Fruit fly (Drosophila melanogaster) whole organism, embryonic: ENCODE measurements around the gene gb.
A peak's percentile ranks its signal among the peaks of the same experiment; 100 is the strongest.

Experiments
- B-H1 ChIP-seq: fragments of 200-800 bp; sonication (Bioruptor generic); IDR thresholded peaks from 3 replicates; pipeline ENCODE4 v1.3.6; 2022; ENCODE audit warnings: missing biosample characterization, missing genetic modification characterization
- Blimp-1 ChIP-seq: fragments of 200-800 bp; sonication (Bioruptor generic); optimal IDR thresholded peaks from 3 replicates; lab custom pipeline; 2018; ENCODE audit warnings: missing biosample characterization, missing genetic modification characterization, mild to moderate bottlenecking, moderate library complexity, missing genetic modification reagents
- CG10147 ChIP-seq: fragments of 200-800 bp; sonication (Bioruptor generic); optimal IDR thresholded peaks from 2 replicates; lab custom pipeline; 2019; ENCODE audit warnings: missing biosample characterization, mild to moderate bottlenecking, missing genetic modification characterization, moderate library complexity
- CG10274 ChIP-seq: fragments of 200-800 bp; sonication (Bioruptor generic); optimal IDR thresholded peaks from 3 replicates; lab custom pipeline; 2017; ENCODE audit warnings: missing biosample characterization, mild to moderate bottlenecking, missing genetic modification characterization
- CG12744 ChIP-seq: fragments of 200-800 bp; sonication (Bioruptor generic); optimal IDR thresholded peaks from 2 replicates; lab custom pipeline; 2016; ENCODE audit warnings: missing biosample characterization, missing genetic modification characterization
- CG13624 ChIP-seq: fragments of 200-800 bp; sonication (Bioruptor generic); optimal IDR thresholded peaks from 2 replicates; lab custom pipeline; 2016; ENCODE audit warnings: missing biosample characterization, missing genetic modification characterization
- CG14710 ChIP-seq: fragments of 200-800 bp; sonication (Bioruptor generic); optimal IDR thresholded peaks from 3 replicates; lab custom pipeline; 2019; ENCODE audit warnings: missing biosample characterization, mild to moderate bottlenecking, missing genetic modification characterization, moderate library complexity
- CG15073 ChIP-seq: fragments of 200-800 bp; sonication (Bioruptor generic); optimal IDR thresholded peaks from 2 replicates; lab custom pipeline; 2016; ENCODE audit warnings: missing biosample characterization, missing genetic modification characterization
- CG15514 ChIP-seq: fragments of 200-800 bp; sonication (Bioruptor generic); optimal IDR thresholded peaks from 3 replicates; lab custom pipeline; 2017; ENCODE audit warnings: missing biosample characterization, missing genetic modification characterization, mild to moderate bottlenecking, moderate library complexity, missing genetic modification reagents
- CG18619 ChIP-seq: fragments of 200-800 bp; sonication (Bioruptor generic); optimal IDR thresholded peaks from 3 replicates; lab custom pipeline; 2017; ENCODE audit warnings: missing biosample characterization, mild to moderate bottlenecking, missing genetic modification characterization
- CG2120 ChIP-seq: fragments of 200-800 bp; sonication (Bioruptor generic); optimal IDR thresholded peaks from 3 replicates; lab custom pipeline; 2016; ENCODE audit warnings: missing biosample characterization, missing genetic modification characterization
- CG2678 ChIP-seq: fragments of 200-800 bp; sonication (Bioruptor generic); optimal IDR thresholded peaks from 3 replicates; lab custom pipeline; 2019; ENCODE audit warnings: missing biosample characterization, mild to moderate bottlenecking, missing genetic modification characterization, moderate library complexity
- CG31388 ChIP-seq: fragments of 200-800 bp; sonication (Bioruptor generic); optimal IDR thresholded peaks from 2 replicates; lab custom pipeline; 2016; ENCODE audit warnings: missing biosample characterization, missing genetic modification characterization
- CG5245 ChIP-seq: fragments of 200-800 bp; sonication (Bioruptor generic); optimal IDR thresholded peaks from 3 replicates; lab custom pipeline; 2016; ENCODE audit warnings: missing biosample characterization, missing genetic modification characterization
- CG6854 ChIP-seq: fragments of 200-800 bp; sonication (Bioruptor generic); optimal IDR thresholded peaks from 3 replicates; lab custom pipeline; 2017; ENCODE audit warnings: missing biosample characterization, mild to moderate bottlenecking, missing genetic modification characterization
- Dll ChIP-seq: fragments of 200-800 bp; sonication (Bioruptor generic); IDR thresholded peaks from 4 replicates; pipeline ENCODE4 v1.3.6; 2022; ENCODE audit warnings: missing biosample characterization, missing genetic modification characterization; ENCODE audit not compliant: partially characterized antibody
- H2.0 ChIP-seq: fragments of 200-800 bp; sonication (Bioruptor generic); IDR thresholded peaks from 2 replicates; pipeline ENCODE4 v1.3.6; 2022; ENCODE audit warnings: missing biosample characterization, missing genetic modification characterization
- HHEX ChIP-seq: fragments of 200-800 bp; sonication (Bioruptor generic); optimal IDR thresholded peaks from 3 replicates; lab custom pipeline; 2017; ENCODE audit warnings: missing biosample characterization, mild to moderate bottlenecking, missing genetic modification characterization, missing genetic modification reagents
- HLH54F ChIP-seq: fragments of 200-800 bp; sonication (Bioruptor generic); optimal IDR thresholded peaks from 3 replicates; lab custom pipeline; 2016; ENCODE audit warnings: missing biosample characterization, missing genetic modification characterization
- Hand ChIP-seq: fragments of 200-800 bp; sonication (Bioruptor generic); optimal IDR thresholded peaks from 2 replicates; lab custom pipeline; 2017; ENCODE audit warnings: mild to moderate bottlenecking, missing biosample characterization, missing genetic modification reagents, missing genetic modification characterization
- Hr3 ChIP-seq: fragments of 200-800 bp; sonication (Bioruptor generic); optimal IDR thresholded peaks from 3 replicates; lab custom pipeline; 2016; ENCODE audit warnings: missing biosample characterization, missing genetic modification characterization
- Hsf ChIP-seq: fragments of 200-800 bp; sonication (Bioruptor generic); optimal IDR thresholded peaks from 3 replicates; lab custom pipeline; 2016; ENCODE audit warnings: missing biosample characterization, missing genetic modification characterization
- Myb ChIP-seq: fragments of 200-800 bp; sonication (Bioruptor generic); optimal IDR thresholded peaks from 2 replicates; lab custom pipeline; 2016; ENCODE audit warnings: missing biosample characterization, missing genetic modification characterization
- Pdp1 ChIP-seq, 2 experiments: fragments of 200-800 bp; sonication (Bioruptor generic); optimal IDR thresholded peaks; 3 replicates each; lab custom pipeline; 2016; ENCODE audit warnings: missing biosample characterization in 2 of 2, missing genetic modification characterization in 2 of 2, mild to moderate bottlenecking in 1 of 2, moderate library complexity in 1 of 2
- Sin3A ChIP-seq: fragments of >200 bp; optimal IDR thresholded peaks from 2 replicates; lab custom pipeline; 2018
- Sox102F ChIP-seq: fragments of 200-800 bp; sonication (Bioruptor generic); optimal IDR thresholded peaks from 2 replicates; lab custom pipeline; 2018; ENCODE audit warnings: missing biosample characterization, mild to moderate bottlenecking, missing genetic modification characterization, moderate library complexity
- Xbp1 ChIP-seq: fragments of 200-800 bp; sonication (Bioruptor generic); optimal IDR thresholded peaks from 3 replicates; lab custom pipeline; 2016; ENCODE audit warnings: missing biosample characterization, mild to moderate bottlenecking, missing genetic modification characterization
- YL-1 ChIP-seq: fragments of 200-800 bp; sonication (Bioruptor generic); optimal IDR thresholded peaks from 3 replicates; lab custom pipeline; 2017; ENCODE audit warnings: missing biosample characterization, mild to moderate bottlenecking, missing genetic modification characterization
- ab ChIP-seq: fragments of 200-800 bp; sonication (Bioruptor generic); optimal IDR thresholded peaks from 2 replicates; lab custom pipeline; 2016; ENCODE audit warnings: missing biosample characterization, missing genetic modification characterization
- bcd ChIP-seq: fragments of 200-800 bp; sonication (Bioruptor generic); optimal IDR thresholded peaks from 2 replicates; lab custom pipeline; 2017; ENCODE audit warnings: missing biosample characterization, mild to moderate bottlenecking, missing genetic modification characterization
- bsh ChIP-seq, 2 experiments: fragments of 200-800 bp; sonication (Bioruptor generic); optimal IDR thresholded peaks; 2 replicates each; lab custom pipeline; 2017 to 2018; ENCODE audit warnings: mild to moderate bottlenecking in 2 of 2, missing biosample characterization in 2 of 2, missing genetic modification characterization in 2 of 2, moderate library complexity in 1 of 2
- dpn ChIP-seq, 2 experiments: fragments of 200-800 bp; sonication (Bioruptor generic); optimal IDR thresholded peaks; 3 replicates each; lab custom pipeline; 2016; ENCODE audit warnings: missing biosample characterization in 2 of 2, missing genetic modification characterization in 2 of 2
- exex ChIP-seq: fragments of 200-800 bp; sonication (Bioruptor generic); optimal IDR thresholded peaks from 4 replicates; lab custom pipeline; 2018; ENCODE audit warnings: missing biosample characterization, mild to moderate bottlenecking, missing genetic modification characterization, moderate library complexity
- grau ChIP-seq: fragments of 200-800 bp; optimal IDR thresholded peaks from 3 replicates; lab custom pipeline; 2019; ENCODE audit warnings: missing biosample characterization, mild to moderate bottlenecking, missing genetic modification characterization, moderate library complexity
- grn ChIP-seq: fragments of 200-800 bp; sonication (Bioruptor generic); optimal IDR thresholded peaks from 3 replicates; lab custom pipeline; 2017; ENCODE audit warnings: missing biosample characterization, missing genetic modification characterization
- ham ChIP-seq: fragments of 200-800 bp; sonication (Bioruptor generic); IDR thresholded peaks from 2 replicates; pipeline ENCODE4 v1.3.6; 2022; ENCODE audit warnings: missing biosample characterization, missing genetic modification characterization
- hbn ChIP-seq: fragments of 200-800 bp; sonication (Bioruptor generic); IDR thresholded peaks from 2 replicates; pipeline ENCODE4 v1.3.6; 2022; ENCODE audit warnings: missing biosample characterization, missing genetic modification characterization; ENCODE audit not compliant: partially characterized antibody
- kay ChIP-seq: fragments of 200-800 bp; sonication (Bioruptor generic); optimal IDR thresholded peaks from 2 replicates; lab custom pipeline; 2016; ENCODE audit warnings: missing biosample characterization, missing genetic modification characterization
- lov ChIP-seq, 2 experiments: fragments of 200-800 bp in 1 of 2; fragments of >200 bp in 1 of 2; sonication (Bioruptor generic) in 1 of 2; IDR thresholded peaks in 1 of 2; optimal IDR thresholded peaks in 1 of 2; 2 replicates in 1 of 2; 3 replicates in 1 of 2; pipeline versions ENCODE4 v1.3.6 to Lab custom; 2017 to 2022; ENCODE audit warnings: missing biosample characterization in 1 of 2, missing genetic modification characterization in 1 of 2
- luna ChIP-seq: fragments of 200-800 bp; sonication (Bioruptor generic); optimal IDR thresholded peaks from 2 replicates; lab custom pipeline; 2016; ENCODE audit warnings: missing biosample characterization, missing genetic modification characterization
- nmo ChIP-seq: fragments of 200-800 bp; sonication (Bioruptor generic); optimal IDR thresholded peaks from 2 replicates; lab custom pipeline; 2018; ENCODE audit warnings: missing biosample characterization, mild to moderate bottlenecking, missing genetic modification characterization, moderate library complexity
- odd ChIP-seq: fragments of 200-800 bp; sonication (Bioruptor generic); optimal IDR thresholded peaks from 2 replicates; lab custom pipeline; 2017; ENCODE audit warnings: missing biosample characterization, mild to moderate bottlenecking, missing genetic modification characterization
- org-1 ChIP-seq: fragments of 200-800 bp; sonication (Bioruptor generic); optimal IDR thresholded peaks from 2 replicates; lab custom pipeline; 2017; ENCODE audit warnings: missing biosample characterization, missing genetic modification characterization
- ranshi ChIP-seq: fragments of 200-800 bp; sonication (Bioruptor generic); IDR thresholded peaks from 2 replicates; pipeline ENCODE4 v1.3.6; 2022; ENCODE audit warnings: missing biosample characterization, missing genetic modification characterization
- row ChIP-seq: fragments of 200-800 bp; sonication (Bioruptor generic); IDR thresholded peaks from 3 replicates; pipeline ENCODE4 v1.3.6; 2022; ENCODE audit warnings: missing biosample characterization, missing genetic modification characterization
- slbo ChIP-seq: fragments of 200-800 bp; sonication (Bioruptor generic); IDR thresholded peaks from 2 replicates; pipeline ENCODE4 v1.3.6; 2022; ENCODE audit warnings: missing biosample characterization, missing genetic modification characterization
- tap ChIP-seq: fragments of 200-800 bp; optimal IDR thresholded peaks from 3 replicates; lab custom pipeline; 2019; ENCODE audit warnings: missing biosample characterization, mild to moderate bottlenecking, missing genetic modification characterization, moderate library complexity
- trem ChIP-seq: fragments of 200-800 bp; optimal IDR thresholded peaks from 3 replicates; lab custom pipeline; 2019; ENCODE audit warnings: missing biosample characterization, mild to moderate bottlenecking, missing genetic modification characterization, moderate library complexity

The gb gene

dm6 chr3R:27153062-27153878, 41.2 kb upstream of the gb start:
- TF ChIP-seq lov (optimal IDR thresholded peaks at IDR 0.05; lab: Kevin White, UChicago): no peak
- TF ChIP-seq lov (GFP tag; IDR thresholded peaks at IDR 0.05; lab: Robert Waterston, UW): no peak
- peak; percentile 19 to 22 for TF ChIP-seq dpn (GFP tag; optimal IDR thresholded peaks at IDR 0.05; lab: Kevin White, UChicago)
- TF ChIP-seq row: peak; percentile 66; the same call in 2 of the 3 replicates
- TF ChIP-seq Dll (GFP tag; lab: Robert Waterston, UW): no peak
- TF ChIP-seq HHEX: peak; percentile 23
- TF ChIP-seq Sox102F (GFP tag; lab: Kevin White, UChicago): peak; percentile 25
- peak; percentile 36 for TF ChIP-seq CG15514 (GFP tag; lab: Kevin White, UChicago)
- no peak for TF ChIP-seq Sin3A (lab: Kevin White, UChicago)
- TF ChIP-seq CG14710 (tag; lab: Kevin White, UChicago): peak; percentile 39
- peak; percentile 18 for TF ChIP-seq kay (GFP tag; lab: Kevin White, UChicago)
- peak; percentile 78 for TF ChIP-seq CG10147 (GFP tag; lab: Kevin White, UChicago)
- TF ChIP-seq ab: no peak
- peak; percentile 5 for TF ChIP-seq nmo (GFP tag; lab: Kevin White, UChicago)
- TF ChIP-seq bcd (GFP tag; lab: Kevin White, UChicago): peak; percentile 66
- peak; percentile 39 for TF ChIP-seq odd (GFP tag; lab: Kevin White, UChicago)
- peak; percentile 25; the same call in 1 of the 2 replicates for TF ChIP-seq ranshi (GFP tag; lab: Robert Waterston, UW)
- TF ChIP-seq Hr3 (GFP tag; lab: Kevin White, UChicago): peak; percentile 43
- peak; percentile 26 for TF ChIP-seq tap (tag; lab: Kevin White, UChicago)
- peak; percentile 44; the same call in 1 of the 2 replicates for TF ChIP-seq slbo (GFP tag; lab: Robert Waterston, UW)
- peak; percentile 42 for TF ChIP-seq grn (GFP tag; lab: Kevin White, UChicago)
- peak; percentile 12 for TF ChIP-seq Blimp-1 (GFP tag; lab: Kevin White, UChicago)
- TF ChIP-seq luna: no peak
- TF ChIP-seq CG2678 (tag; lab: Kevin White, UChicago): peak; percentile 65
- TF ChIP-seq hbn (GFP tag; lab: Robert Waterston, UW): no peak
- TF ChIP-seq H2.0: 0 out of 2 replicates have a peak, but pooled peaks have one; percentile 5
- TF ChIP-seq exex (tag; lab: Kevin White, UChicago): peak; percentile 47
- no peak for TF ChIP-seq CG5245 (GFP tag; lab: Kevin White, UChicago)
- TF ChIP-seq org-1 (GFP tag; lab: Kevin White, UChicago): peak; percentile 35
- TF ChIP-seq trem (tag; lab: Kevin White, UChicago): peak; percentile 22
- TF ChIP-seq Myb (GFP tag; lab: Kevin White, UChicago): peak; percentile 15
- TF ChIP-seq CG12744 (GFP tag; lab: Kevin White, UChicago): no peak
- no peak for TF ChIP-seq ham (GFP tag; lab: Robert Waterston, UW)
- peak; percentile 1 for TF ChIP-seq YL-1 (GFP tag; lab: Kevin White, UChicago)
- peak; percentile 14 for TF ChIP-seq Hsf (GFP tag; lab: Kevin White, UChicago)
- TF ChIP-seq HLH54F (GFP tag; lab: Kevin White, UChicago): peak; percentile 37
- TF ChIP-seq CG31388 (GFP tag; lab: Kevin White, UChicago): no peak
- peak; percentile 38 for TF ChIP-seq CG10274 (GFP tag; lab: Kevin White, UChicago)
- peak; percentile 49 for TF ChIP-seq CG13624 (GFP tag; lab: Kevin White, UChicago)
- TF ChIP-seq grau: peak; percentile 74
- TF ChIP-seq bsh (GFP tag; optimal IDR thresholded peaks at IDR 0.05; lab: Kevin White, UChicago): peak; percentile 7 to 17
- peak; percentile 21 for TF ChIP-seq CG6854 (GFP tag; lab: Kevin White, UChicago)
- TF ChIP-seq Xbp1 (GFP tag; lab: Kevin White, UChicago): peak; percentile 1
- TF ChIP-seq CG15073: no peak
- TF ChIP-seq Hand (GFP tag; lab: Kevin White, UChicago): peak; percentile 34
- TF ChIP-seq Pdp1 (GFP tag; optimal IDR thresholded peaks at IDR 0.05; lab: Kevin White, UChicago): peak; percentile 33 to 78
- TF ChIP-seq B-H1 (GFP tag; lab: Robert Waterston, UW): no peak
- TF ChIP-seq CG2120 (GFP tag; lab: Kevin White, UChicago): peak; percentile 69
- peak; percentile 65 for TF ChIP-seq CG18619
